Worm (Caenorhabditis elegans): ENCODE results near the gene cec-8.

ce11 chrIII:455793-456192 is 26.7 kb downstream of the cec-8 start:
- TF ChIP-seq jun-1 (tag; optimal IDR thresholded peaks at IDR 0.05) (no peak), nhr-11 (tag; optimal IDR thresholded peaks at IDR 0.05) (no peak), nhr-23 (tag; optimal IDR thresholded peaks at IDR 0.05) (no peak), aly-2 (tag; optimal IDR thresholded peaks at IDR 0.05) (no peak), lin-15B (tag; optimal IDR thresholded peaks at IDR 0.05) (no peak), elt-2 (tag; optimal IDR thresholded peaks at IDR 0.05) (no peak), fos-1 (tag; optimal IDR thresholded peaks at IDR 0.05) (no peak), nhr-12 (tag; optimal IDR thresholded peaks at IDR 0.05) (no peak), skn-1 (tag; optimal IDR thresholded peaks at IDR 0.05) (no peak)

All from whole organism, L3 larva.